Fruit fly (Drosophila melanogaster): ENCODE data around the gene CG11122.
A peak's percentile ranks its signal among the peaks of the same experiment; 100 is the strongest.

Gene CG11122

dm6 chrX:11124749-11125508 lies 403 bp upstream of the CG11122 start, which contains the start of gene Rpt3 (continued):
- TF ChIP-seq trh (GFP tag; optimal IDR thresholded peaks at IDR 0.05) (no peak), Ada2b (GFP tag; IDR thresholded peaks at IDR 0.05) (no peak), Scr (GFP tag; IDR thresholded peaks at IDR 0.05; ENCODE audit: partially characterized antibody) (peak; percentile 88), exex (tag; optimal IDR thresholded peaks at IDR 0.05) (no peak), CG5953 (GFP tag; IDR thresholded peaks at IDR 0.05) (no peak), CG17361 (GFP tag; IDR thresholded peaks at IDR 0.05) (no peak; the same call in 2 of the 3 replicates), Hmx (GFP tag; optimal IDR thresholded peaks at IDR 0.05) (no peak), CHES-1-like (GFP tag; optimal IDR thresholded peaks at IDR 0.05) (peak; percentile 4), kah (GFP tag; optimal IDR thresholded peaks at IDR 0.05) (no peak), pho (GFP tag; optimal IDR thresholded peaks at IDR 0.05) (peak; percentile 26), TFAM (GFP tag; optimal IDR thresholded peaks at IDR 0.05) (no peak), Ravus (GFP tag; IDR thresholded peaks at IDR 0.05) (no peak), CG17186 (GFP tag; optimal IDR thresholded peaks at IDR 0.05) (peak; percentile 49), dmrt11E (tag; optimal IDR thresholded peaks at IDR 0.05) (no peak), CG2678 (tag; optimal IDR thresholded peaks at IDR 0.05) (no peak), Asciz (GFP tag; optimal IDR thresholded peaks at IDR 0.05) (no peak), CG3281 (GFP tag; optimal IDR thresholded peaks at IDR 0.05) (no peak), fd96Cb (tag; optimal IDR thresholded peaks at IDR 0.05) (no peak), CG42726 (GFP tag; IDR thresholded peaks at IDR 0.05; ENCODE audit: partially characterized antibody) (peak; percentile 55; the same call in 1 of the 2 replicates), CG8478 (optimal IDR thresholded peaks at IDR 0.05) (no peak), jumu (GFP tag; optimal IDR thresholded peaks at IDR 0.05) (peak; percentile 12), CG10431 (GFP tag; optimal IDR thresholded peaks at IDR 0.05) (no peak), phol (tag; optimal IDR thresholded peaks at IDR 0.05) (peak; percentile 33), CG10267 (tag; optimal IDR thresholded peaks at IDR 0.05) (no peak), cwo (GFP tag; optimal IDR thresholded peaks at IDR 0.05) (no peak), CG6813 (GFP tag; optimal IDR thresholded peaks at IDR 0.05) (no peak), Rx (GFP tag; IDR thresholded peaks at IDR 0.05) (no peak), crc (GFP tag; optimal IDR thresholded peaks at IDR 0.05) (no peak), D (optimal IDR thresholded peaks at IDR 0.05) (no peak), D (GFP tag; optimal IDR thresholded peaks at IDR 0.05) (no peak), croc (GFP tag; conservative IDR thresholded peaks at IDR 0.05) (no peak), CG13894 (tag; optimal IDR thresholded peaks at IDR 0.05) (no peak), repo (GFP tag; optimal IDR thresholded peaks at IDR 0.05) (no peak), CG14860 (GFP tag; IDR thresholded peaks at IDR 0.05; ENCODE audit: partially characterized antibody) (peak; percentile 82; the same call in 2 of the 3 replicates), gsb-n (tag; optimal IDR thresholded peaks at IDR 0.05) (no peak), Drgx (GFP tag; IDR thresholded peaks at IDR 0.05) (no peak), gcm2 (GFP tag; optimal IDR thresholded peaks at IDR 0.05) (no peak), disco-r (GFP tag; optimal IDR thresholded peaks at IDR 0.05) (no peak), CG18619 (GFP tag; optimal IDR thresholded peaks at IDR 0.05) (no peak), Max (GFP tag; optimal IDR thresholded peaks at IDR 0.05) (no peak), ara (GFP tag; IDR thresholded peaks at IDR 0.05) (no peak), Hmr (GFP tag; optimal IDR thresholded peaks at IDR 0.05) (no peak), vfl (GFP tag; optimal IDR thresholded peaks at IDR 0.05) (no peak), CG11398 (GFP tag; optimal IDR thresholded peaks at IDR 0.05) (no peak), CG17612 (GFP tag; IDR thresholded peaks at IDR 0.05) (no peak), GATAe (GFP tag; conservative IDR thresholded peaks at IDR 0.05) (no peak), CG7271 (tag; optimal IDR thresholded peaks at IDR 0.05) (no peak), pan (optimal IDR thresholded peaks at IDR 0.05) (no peak), pan (GFP tag; optimal IDR thresholded peaks at IDR 0.05 in 1 of 2, IDR thresholded peaks at IDR 0.05 in 1 of 2) (no peak), CG9437 (GFP tag; optimal IDR thresholded peaks at IDR 0.05) (peak; percentile 5), CG6272 (GFP tag; IDR thresholded peaks at IDR 0.05) (no peak)

Measured in whole organism, embryonic.